Worm (Caenorhabditis elegans): ENCODE results near the gene clec-123.

- TF ChIP-seq dao-5 (tag; optimal IDR thresholded peaks at IDR 0.05) (no peak), him-1 (tag; optimal IDR thresholded peaks at IDR 0.05) (no peak), W03F9.2 (tag; optimal IDR thresholded peaks at IDR 0.05) (no peak)
These were observed 42.9 kb upstream of the clec-123 start, which contains the start of gene Y25C1A.7 for ce11 chrII:3071012-3071749.

Measured in whole organism, L4/young adult.